Worm (Caenorhabditis elegans): ENCODE results near the gene T24H7.8.

- no peak for TF ChIP-seq him-1 (tag; optimal IDR thresholded peaks at IDR 0.05)
- TF ChIP-seq W03F9.2 (tag; optimal IDR thresholded peaks at IDR 0.05) = no peak
Observed at ce11 chrII:6290047-6290582, 48.3 kb downstream of the T24H7.8 start, which contains the start of gene upb-1.
